Worm (Caenorhabditis elegans): ENCODE data around the gene F27D9.2.

ce11 chrX:7636037-7636436 is 36.8 kb upstream of the F27D9.2 start:
- TF ChIP-seq lsy-2 (tag; optimal IDR thresholded peaks at IDR 0.05) (no peak), nhr-25 (tag; optimal IDR thresholded peaks at IDR 0.05; ENCODE audit: borderline replicate concordance, insufficient read depth) (no peak), nhr-11 (tag; optimal IDR thresholded peaks at IDR 0.05) (no peak), mxl-3 (GFP tag; optimal IDR thresholded peaks at IDR 0.05) (no peak), dve-1 (tag; optimal IDR thresholded peaks at IDR 0.05; ENCODE audit: insufficient read depth) (no peak), ama-1 (optimal IDR thresholded peaks at IDR 0.05) (no peak), fkh-10 (GFP tag; optimal IDR thresholded peaks at IDR 0.05) (no peak), lin-1 (GFP tag; IDR thresholded peaks at IDR 0.05) (no peak)
